Fruit fly (Drosophila melanogaster) whole organism, embryonic: Measurements from ENCODE around the gene CSN3.

Source experiments
- Adf1 ChIP-seq: fragments of 200-800 bp; sonication (Bioruptor generic); IDR thresholded peaks from 2 replicates; pipeline ENCODE4 v1.3.6; 2022; ENCODE audit warnings: missing biosample characterization, missing genetic modification characterization
- BEAF-32 ChIP-seq: fragments of 200-800 bp; sonication (Bioruptor generic); optimal IDR thresholded peaks from 3 replicates; lab custom pipeline; 2017; ENCODE audit warnings: missing biosample characterization, missing genetic modification characterization, mild to moderate bottlenecking, moderate library complexity, missing genetic modification reagents
- Bdp1 ChIP-seq: fragments of 200-800 bp; sonication (Bioruptor generic); optimal IDR thresholded peaks from 3 replicates; lab custom pipeline; 2016; ENCODE audit warnings: missing biosample characterization, missing genetic modification characterization
- CG10321 ChIP-seq: fragments of 200-800 bp; sonication (Bioruptor generic); IDR thresholded peaks from 2 replicates; pipeline ENCODE4 v1.3.6; 2022; ENCODE audit warnings: missing biosample characterization, missing genetic modification characterization
- CG10654 ChIP-seq: fragments of 200-800 bp; sonication (Bioruptor generic); optimal IDR thresholded peaks from 2 replicates; lab custom pipeline; 2016; ENCODE audit warnings: missing biosample characterization, missing genetic modification characterization
- CG12391 ChIP-seq: fragments of 200-800 bp; sonication (Bioruptor generic); optimal IDR thresholded peaks from 3 replicates; lab custom pipeline; 2018; ENCODE audit warnings: missing biosample characterization, mild to moderate bottlenecking, missing genetic modification characterization, moderate library complexity
- CG14050 ChIP-seq: fragments of 200-800 bp; sonication (Bioruptor generic); IDR thresholded peaks from 3 replicates; pipeline ENCODE4 v1.3.6; 2022; ENCODE audit warnings: missing biosample characterization, missing genetic modification characterization
- CG17385 ChIP-seq: fragments of 200-800 bp; sonication (Bioruptor generic); optimal IDR thresholded peaks from 3 replicates; lab custom pipeline; 2018; ENCODE audit warnings: missing biosample characterization, mild to moderate bottlenecking, missing genetic modification characterization
- CG18476 ChIP-seq: fragments of 200-800 bp; sonication (Bioruptor generic); optimal IDR thresholded peaks from 2 replicates; lab custom pipeline; 2016; ENCODE audit warnings: missing biosample characterization, mild to moderate bottlenecking, missing genetic modification characterization
- CG18599 ChIP-seq: fragments of 200-800 bp; sonication (Bioruptor generic); optimal IDR thresholded peaks from 3 replicates; lab custom pipeline; 2017; ENCODE audit warnings: missing biosample characterization, missing genetic modification characterization, mild to moderate bottlenecking, moderate library complexity, missing genetic modification reagents
- CG31365 ChIP-seq: fragments of 200-800 bp; sonication (Bioruptor generic); optimal IDR thresholded peaks from 2 replicates; lab custom pipeline; 2018; ENCODE audit warnings: missing biosample characterization, mild to moderate bottlenecking, missing genetic modification characterization
- CG3726 ChIP-seq: fragments of 200-800 bp; sonication (Bioruptor generic); IDR thresholded peaks from 3 replicates; pipeline ENCODE4, ENCODE4 v1.3.6; 2022; ENCODE audit warnings: missing biosample characterization, missing genetic modification characterization
- CG3847 ChIP-seq: fragments of 200-800 bp; sonication (Bioruptor generic); IDR thresholded peaks from 2 replicates; pipeline ENCODE4 v1.3.6; 2022; ENCODE audit warnings: missing biosample characterization, missing genetic modification characterization
- CG5180 ChIP-seq: fragments of 200-800 bp; sonication (Bioruptor generic); optimal IDR thresholded peaks from 3 replicates; lab custom pipeline; 2017; ENCODE audit warnings: missing biosample characterization, missing genetic modification characterization, mild to moderate bottlenecking, moderate library complexity, missing genetic modification reagents
- CG6791 ChIP-seq: fragments of 200-800 bp; sonication (Bioruptor generic); IDR thresholded peaks from 3 replicates; pipeline ENCODE4 v1.3.6; 2022; ENCODE audit warnings: missing biosample characterization, missing genetic modification characterization; ENCODE audit not compliant: partially characterized antibody
- Dbx ChIP-seq: fragments of 200-800 bp; sonication (Bioruptor generic); IDR thresholded peaks from 3 replicates; pipeline ENCODE4 v1.3.6; 2022; ENCODE audit warnings: missing biosample characterization, missing genetic modification characterization
- Doc3 ChIP-seq: fragments of 200-800 bp; sonication (Bioruptor generic); IDR thresholded peaks from 3 replicates; pipeline ENCODE4 v1.3.6; 2022; ENCODE audit warnings: missing biosample characterization, missing genetic modification characterization; ENCODE audit not compliant: partially characterized antibody
- Dref ChIP-seq: fragments of 200-800 bp; sonication (Bioruptor generic); IDR thresholded peaks from 2 replicates; pipeline ENCODE4 v1.3.6; 2022; ENCODE audit warnings: missing biosample characterization, missing genetic modification characterization
- Ets97D ChIP-seq: fragments of 200-800 bp; sonication (Bioruptor generic); optimal IDR thresholded peaks from 3 replicates; lab custom pipeline; 2016; ENCODE audit warnings: missing biosample characterization, missing genetic modification characterization
- HLH3B ChIP-seq: fragments of 200-800 bp; sonication (Bioruptor generic); IDR thresholded peaks from 2 replicates; pipeline ENCODE4 v1.3.6; 2022; ENCODE audit warnings: missing biosample characterization, missing genetic modification characterization
- HmgD ChIP-seq: fragments of 200-800 bp; sonication (Bioruptor generic); optimal IDR thresholded peaks from 3 replicates; lab custom pipeline; 2016; ENCODE audit warnings: missing biosample characterization, missing genetic modification characterization
- HmgZ ChIP-seq: fragments of 200-800 bp; sonication (Bioruptor generic); optimal IDR thresholded peaks from 2 replicates; lab custom pipeline; 2018; ENCODE audit warnings: missing biosample characterization, mild to moderate bottlenecking, missing genetic modification characterization
- Jarid2 ChIP-seq: fragments of 200-800 bp; sonication (Bioruptor generic); optimal IDR thresholded peaks from 3 replicates; lab custom pipeline; 2017; ENCODE audit warnings: mild to moderate bottlenecking, missing biosample characterization, missing genetic modification reagents, missing genetic modification characterization
- Nf-YC ChIP-seq: fragments of 200-800 bp; optimal IDR thresholded peaks from 3 replicates; lab custom pipeline; 2019; ENCODE audit warnings: missing biosample characterization, mild to moderate bottlenecking, missing genetic modification characterization, moderate library complexity
- Pdp1 ChIP-seq, 2 experiments: fragments of 200-800 bp; sonication (Bioruptor generic); optimal IDR thresholded peaks; 3 replicates each; lab custom pipeline; 2016; ENCODE audit warnings: missing biosample characterization in 2 of 2, missing genetic modification characterization in 2 of 2, mild to moderate bottlenecking in 1 of 2, moderate library complexity in 1 of 2
- Ravus ChIP-seq: fragments of 200-800 bp; sonication (Bioruptor generic); IDR thresholded peaks from 2 replicates; pipeline ENCODE4 v1.3.6; 2022; ENCODE audit warnings: missing biosample characterization, missing genetic modification characterization
- Scr ChIP-seq: fragments of 200-800 bp; sonication (Bioruptor generic); IDR thresholded peaks from 2 replicates; pipeline ENCODE4 v1.3.6; 2022; ENCODE audit warnings: missing biosample characterization, missing genetic modification characterization; ENCODE audit not compliant: partially characterized antibody
- disco-r ChIP-seq: fragments of 200-800 bp; sonication (Bioruptor generic); optimal IDR thresholded peaks from 2 replicates; lab custom pipeline; 2016; ENCODE audit warnings: missing biosample characterization, missing genetic modification characterization
- hth ChIP-seq: fragments of >200 bp; optimal IDR thresholded peaks from 2 replicates; lab custom pipeline; 2017; ENCODE audit warnings: inconsistent platforms
- nerfin-1 ChIP-seq: fragments of 200-800 bp; sonication (Bioruptor generic); optimal IDR thresholded peaks from 3 replicates; lab custom pipeline; 2019; ENCODE audit warnings: missing biosample characterization, mild to moderate bottlenecking, missing genetic modification characterization, moderate library complexity
- rib ChIP-seq: fragments of 200-800 bp; sonication (Bioruptor generic); IDR thresholded peaks from 2 replicates; pipeline ENCODE4 v1.3.6; 2022; ENCODE audit warnings: missing biosample characterization, missing genetic modification characterization
- ro ChIP-seq: fragments of 200-800 bp; sonication (Bioruptor generic); IDR thresholded peaks from 2 replicates; pipeline ENCODE4 v1.3.6; 2022; ENCODE audit warnings: missing biosample characterization, missing genetic modification characterization
- slp2 ChIP-seq: fragments of 200-800 bp; sonication (Bioruptor generic); optimal IDR thresholded peaks from 2 replicates; lab custom pipeline; 2016; ENCODE audit warnings: missing biosample characterization, missing genetic modification characterization
- tgo ChIP-seq: fragments of 200-800 bp; sonication (Bioruptor generic); IDR thresholded peaks from 3 replicates; pipeline ENCODE4 v1.3.6; 2022; ENCODE audit warnings: missing biosample characterization, missing genetic modification characterization
- tll ChIP-seq, 2 experiments: fragments of 200-800 bp in 1 of 2; fragments of >200 bp in 1 of 2; sonication (Bioruptor generic) in 1 of 2; optimal IDR thresholded peaks; 2 replicates each; lab custom pipeline; 2017 to 2019; ENCODE audit warnings: missing biosample characterization in 2 of 2, missing genetic modification characterization in 2 of 2, mild to moderate bottlenecking in 1 of 2, moderate library complexity in 1 of 2
- zfh2 ChIP-seq: fragments of 200-800 bp; sonication (Bioruptor generic); optimal IDR thresholded peaks from 2 replicates; lab custom pipeline; 2016; ENCODE audit warnings: missing biosample characterization, missing genetic modification characterization

Gene CSN3

dm6 chr3L:20837040-20837830, 4.1 kb downstream of the CSN3 start, which contains the start of gene CG13255 (continued):
- TF ChIP-seq Scr (GFP tag; lab: Robert Waterston, UW) (no peak), CG31365 (tag; lab: Kevin White, UChicago) (no peak), HmgD (GFP tag; lab: Kevin White, UChicago) (no peak), Jarid2 (peak; percentile 5), disco-r (no peak), Bdp1 (GFP tag; lab: Kevin White, UChicago) (no peak), CG12391 (tag; lab: Kevin White, UChicago) (peak; percentile 42), CG10321 (GFP tag; lab: Robert Waterston, UW) (no peak), CG10654 (no peak), Nf-YC (tag; lab: Kevin White, UChicago) (peak; percentile 21), CG14050 (GFP tag; lab: Robert Waterston, UW) (no peak), ro (no peak), CG3726 (GFP tag; lab: Robert Waterston, UW) (no peak), HmgZ (peak; percentile 35)

- TF ChIP-seq CG18599: no peak
- no peak for TF ChIP-seq CG18476 (GFP tag; lab: Kevin White, UChicago)
- no peak for TF ChIP-seq nerfin-1
- TF ChIP-seq CG17385 (GFP tag; lab: Kevin White, UChicago): no peak
- TF ChIP-seq hth (lab: Kevin White, UChicago): no peak
- TF ChIP-seq CG10321 (GFP tag; lab: Robert Waterston, UW): no peak
- TF ChIP-seq Adf1 (GFP tag; lab: Robert Waterston, UW): no peak
- TF ChIP-seq Doc3 (GFP tag; lab: Robert Waterston, UW): no peak
- TF ChIP-seq slp2 (GFP tag; lab: Kevin White, UChicago): no peak
- TF ChIP-seq rib (GFP tag; lab: Robert Waterston, UW): no peak
- no peak for TF ChIP-seq BEAF-32 (GFP tag; lab: Kevin White, UChicago)
- TF ChIP-seq HLH3B (GFP tag; lab: Robert Waterston, UW): no peak
- no peak for TF ChIP-seq Dbx (GFP tag; lab: Robert Waterston, UW)
- TF ChIP-seq Ets97D: no peak
- TF ChIP-seq zfh2 (GFP tag; lab: Kevin White, UChicago): no peak
- no peak for TF ChIP-seq tgo (GFP tag; lab: Robert Waterston, UW)
- TF ChIP-seq Ravus (GFP tag; lab: Robert Waterston, UW): no peak
- no peak for TF ChIP-seq Dref
- TF ChIP-seq CG3847 (GFP tag; lab: Robert Waterston, UW): no peak
Measured at dm6 chr3L:20835882-20836281, 5.5 kb downstream of the CSN3 start, which contains the start of gene CG3288. Gene CG3288 (plus strand): TSS chr3L:20836182.

dm6 chr3L:20834150-20834549, 7.2 kb downstream of the CSN3 start:
- TF ChIP-seq Pdp1 (GFP tag; optimal IDR thresholded peaks at IDR 0.05; lab: Kevin White, UChicago) (peak in 1 of 2 experiments; percentile 91), CG5180 (GFP tag; lab: Kevin White, UChicago) (no peak), tll (GFP tag; optimal IDR thresholded peaks at IDR 0.05; lab: Kevin White, UChicago) (no peak), CG6791 (GFP tag; lab: Robert Waterston, UW) (no peak)
